Worm (Caenorhabditis elegans): ENCODE results near the gene ver-1.

ver-1 gene

DNA sequence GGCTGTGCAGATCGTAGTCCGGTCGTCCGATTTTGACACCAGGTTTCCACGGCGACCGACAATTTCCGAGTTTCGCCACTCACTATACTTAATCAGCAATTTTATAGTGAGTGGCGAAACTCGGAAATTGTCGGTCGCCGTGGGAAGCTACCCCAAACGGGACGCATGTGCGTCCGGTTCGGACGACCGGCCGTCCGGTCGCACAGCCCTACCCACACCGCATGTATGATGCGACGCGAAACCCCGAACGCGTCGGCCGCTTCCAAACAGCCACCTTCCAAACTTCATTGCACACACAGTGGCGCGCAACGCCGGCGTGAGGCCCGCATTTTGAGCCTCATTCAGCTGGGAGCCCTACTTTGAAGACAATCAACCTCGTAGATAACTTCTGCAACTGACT, 5.5 kb upstream of the ver-1 start:
- TF ChIP-seq tbx-8 (GFP tag; optimal IDR thresholded peaks at IDR 0.05) (no peak), M03D4.4 (tag; optimal IDR thresholded peaks at IDR 0.05) (no peak), snpc-4 (tag; optimal IDR thresholded peaks at IDR 0.05) (no peak), hlh-1 (tag; optimal IDR thresholded peaks at IDR 0.05) (no peak), ces-1 (GFP tag; optimal IDR thresholded peaks at IDR 0.05) (no peak), drap-1 (GFP tag; optimal IDR thresholded peaks at IDR 0.05) (no peak), ceh-43 (GFP tag; optimal IDR thresholded peaks at IDR 0.05) (no peak)

- TF ChIP-seq lsy-2 (tag; optimal IDR thresholded peaks at IDR 0.05) (no peak), elt-3 (tag; optimal IDR thresholded peaks at IDR 0.05) (peak; percentile 70)
Observed at ce11 chrIII:154168-154567, 2.5 kb upstream of the ver-1 start.

- TF ChIP-seq sem-2 (GFP tag; optimal IDR thresholded peaks at IDR 0.05) (no peak), elt-1 (tag; optimal IDR thresholded peaks at IDR 0.05; ENCODE audit: borderline replicate concordance, insufficient read depth) (no peak), unc-120 (tag; optimal IDR thresholded peaks at IDR 0.05; ENCODE audit: poor library complexity, severe bottlenecking) (no peak), unc-39 (tag; optimal IDR thresholded peaks at IDR 0.05) (no peak), hlh-1 (tag; optimal IDR thresholded peaks at IDR 0.05) (no peak), drap-1 (GFP tag; optimal IDR thresholded peaks at IDR 0.05) (no peak), blmp-1 (tag; optimal IDR thresholded peaks at IDR 0.05) (no peak), zip-8 (tag; optimal IDR thresholded peaks at IDR 0.05) (no peak), elt-3 (tag; optimal IDR thresholded peaks at IDR 0.05) (no peak), unc-62 (GFP tag; optimal IDR thresholded peaks at IDR 0.05) (no peak), M03D4.4 (tag; optimal IDR thresholded peaks at IDR 0.05) (no peak), nhr-237 (tag; optimal IDR thresholded peaks at IDR 0.05) (no peak), ceh-39 (tag; optimal IDR thresholded peaks at IDR 0.05) (no peak), snpc-4 (tag; optimal IDR thresholded peaks at IDR 0.05) (no peak), mep-1 (tag; optimal IDR thresholded peaks at IDR 0.05) (no peak), ceh-83 (GFP tag; optimal IDR thresholded peaks at IDR 0.05) (no peak), tbx-8 (GFP tag; optimal IDR thresholded peaks at IDR 0.05) (no peak), ceh-43 (GFP tag; optimal IDR thresholded peaks at IDR 0.05) (no peak)
Observed at ce11 chrIII:157980-158379, 1.4 kb downstream of the ver-1 start.

DNA sequence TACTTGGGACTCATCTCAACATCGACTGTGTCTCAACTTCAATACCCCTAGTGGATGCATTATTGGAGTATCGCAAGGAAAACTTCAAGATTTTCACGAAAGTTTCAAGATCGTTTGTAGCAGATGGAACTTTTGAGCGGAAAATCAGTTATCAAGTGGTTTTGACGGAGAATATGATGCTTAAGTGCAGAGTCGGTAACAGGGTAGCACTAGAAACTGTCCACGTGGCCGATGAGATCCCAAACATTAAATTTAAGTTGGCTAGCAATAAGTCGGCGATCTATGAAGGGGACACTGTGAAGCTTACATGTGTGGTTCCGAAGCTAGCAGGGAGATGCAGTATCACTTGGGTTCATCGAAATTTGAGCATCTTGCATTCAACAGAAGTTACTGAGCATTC, 2.5 kb downstream of the ver-1 start:
- TF ChIP-seq unc-62 (GFP tag; optimal IDR thresholded peaks at IDR 0.05) (no peak), unc-39 (tag; optimal IDR thresholded peaks at IDR 0.05) (no peak)

DNA sequence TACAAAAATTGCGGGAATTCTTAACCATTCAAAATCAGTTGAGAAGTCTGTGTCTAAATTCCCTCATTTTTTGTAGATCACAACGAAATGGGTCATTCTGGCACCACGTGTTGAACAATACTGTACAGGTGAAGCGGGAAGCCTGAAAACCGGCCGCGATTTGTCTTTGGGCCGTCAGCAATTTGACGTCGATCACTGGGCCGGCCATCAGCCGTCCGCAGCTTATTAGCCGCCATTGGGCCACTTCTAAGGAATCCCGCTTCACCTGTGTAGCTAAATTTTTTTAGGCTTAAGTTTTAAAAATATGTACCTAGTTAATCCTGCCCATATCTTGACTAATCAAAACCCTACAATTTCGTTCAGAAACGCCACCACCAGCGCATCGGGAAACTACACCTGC, 3.0 kb downstream of the ver-1 start:
- TF ChIP-seq ham-2 (GFP tag; optimal IDR thresholded peaks at IDR 0.05) (peak; percentile 4), unc-39 (tag; optimal IDR thresholded peaks at IDR 0.05) (no peak)

- TF ChIP-seq nhr-76 (tag; optimal IDR thresholded peaks at IDR 0.05) (no peak), nhr-12 (tag; optimal IDR thresholded peaks at IDR 0.05) (no peak), sem-2 (GFP tag; optimal IDR thresholded peaks at IDR 0.05) (no peak), mab-5 (tag; optimal IDR thresholded peaks at IDR 0.05) (no peak), bed-3 (GFP tag; optimal IDR thresholded peaks at IDR 0.05) (no peak), nhr-2 (tag; optimal IDR thresholded peaks at IDR 0.05) (no peak), lin-32 (GFP tag; optimal IDR thresholded peaks at IDR 0.05) (no peak), nhr-237 (tag; optimal IDR thresholded peaks at IDR 0.05) (no peak), M03D4.4 (tag; optimal IDR thresholded peaks at IDR 0.05) (no peak), zip-8 (tag; optimal IDR thresholded peaks at IDR 0.05) (no peak), hlh-1 (tag; optimal IDR thresholded peaks at IDR 0.05) (no peak), unc-120 (tag; optimal IDR thresholded peaks at IDR 0.05; ENCODE audit: poor library complexity, severe bottlenecking) (no peak), sptf-1 (tag; optimal IDR thresholded peaks at IDR 0.05) (no peak), cnd-1 (tag; optimal IDR thresholded peaks at IDR 0.05) (no peak)
Observed at ce11 chrIII:164775-165174, 8.2 kb downstream of the ver-1 start, which contains the start of gene F40G9.8. TSS of gene F40G9.8 (minus strand) at chrIII:164875.

- TF ChIP-seq pha-4 (tag; optimal IDR thresholded peaks at IDR 0.05) (no peak), lin-32 (GFP tag; optimal IDR thresholded peaks at IDR 0.05) (no peak), nhr-237 (tag; optimal IDR thresholded peaks at IDR 0.05) (no peak), flh-1 (GFP tag; optimal IDR thresholded peaks at IDR 0.05) (no peak), nhr-2 (tag; optimal IDR thresholded peaks at IDR 0.05) (no peak), blmp-1 (tag; optimal IDR thresholded peaks at IDR 0.05) (no peak), cnd-1 (tag; optimal IDR thresholded peaks at IDR 0.05) (no peak), unc-120 (tag; optimal IDR thresholded peaks at IDR 0.05; ENCODE audit: poor library complexity, severe bottlenecking) (no peak), drap-1 (GFP tag; optimal IDR thresholded peaks at IDR 0.05) (no peak), sem-2 (GFP tag; optimal IDR thresholded peaks at IDR 0.05) (no peak), unc-39 (tag; optimal IDR thresholded peaks at IDR 0.05) (no peak), nhr-12 (tag; optimal IDR thresholded peaks at IDR 0.05) (no peak), bed-3 (GFP tag; optimal IDR thresholded peaks at IDR 0.05) (no peak), mep-1 (tag; optimal IDR thresholded peaks at IDR 0.05) (no peak)
Observed at ce11 chrIII:165390-165789, 8.8 kb downstream of the ver-1 start, which contains the start of gene F40G9.7. TSS of gene F40G9.7 (plus strand) at chrIII:165690.
